Worm (Caenorhabditis elegans) whole organism, midembryonic: ENCODE results near the gene crn-3.

Experiments
- T22C8.4 ChIP-seq: fragments of 200-800 bp; sonication (Bioruptor generic); IDR thresholded peaks from 2 replicates; pipeline ENCODE4 v1.3.6; 2022; ENCODE audit warnings: missing genetic modification characterization, missing compliant biosample characterization
- cog-1 ChIP-seq: sonication (generic microtip); optimal IDR thresholded peaks from 2 replicates; lab custom pipeline; 2016; ENCODE audit warnings: missing genetic modification characterization, missing compliant biosample characterization
- flt-1 ChIP-seq: fragments of 200-800 bp; sonication (Bioruptor generic); IDR thresholded peaks from 2 replicates; pipeline ENCODE4 v1.3.6; 2022; ENCODE audit warnings: missing genetic modification characterization, missing compliant biosample characterization
- klf-2 ChIP-seq: fragments of 200-800 bp; sonication (Bioruptor generic); conservative IDR thresholded peaks from 2 replicates; pipeline ENCODE4 v1.3.6; 2022; ENCODE audit warnings: missing genetic modification reagents, missing genetic modification characterization, missing compliant biosample characterization
- med-1 ChIP-seq: sonication (generic microtip); optimal IDR thresholded peaks from 2 replicates; lab custom pipeline; 2017; ENCODE audit warnings: missing genetic modification characterization, mild to moderate bottlenecking, missing compliant biosample characterization, antibody characterized with exemption, missing genetic modification reagents; ENCODE audit not compliant: insufficient read depth
- ref-1 ChIP-seq: fragments of 200-800 bp; sonication (Bioruptor generic); conservative IDR thresholded peaks from 2 replicates; pipeline ENCODE4 v1.3.6; 2022; ENCODE audit warnings: missing genetic modification reagents, missing genetic modification characterization, missing compliant biosample characterization
- tab-1 ChIP-seq: fragments of 200-800 bp; sonication (Bioruptor generic); IDR thresholded peaks from 2 replicates; pipeline ENCODE4 v1.3.6; 2022; ENCODE audit warnings: missing genetic modification characterization, missing compliant biosample characterization
- ztf-23 ChIP-seq: fragments of 200-800 bp; sonication (Bioruptor generic); IDR thresholded peaks from 2 replicates; pipeline ENCODE4 v1.3.6; 2022; ENCODE audit warnings: missing genetic modification reagents, missing genetic modification characterization, missing compliant biosample characterization
- ztf-29 ChIP-seq: fragments of 200-800 bp; sonication (Bioruptor generic); IDR thresholded peaks from 2 replicates; pipeline ENCODE4 v1.3.6; 2022; ENCODE audit warnings: missing genetic modification reagents, missing genetic modification characterization, missing compliant biosample characterization

Gene crn-3

DNA sequence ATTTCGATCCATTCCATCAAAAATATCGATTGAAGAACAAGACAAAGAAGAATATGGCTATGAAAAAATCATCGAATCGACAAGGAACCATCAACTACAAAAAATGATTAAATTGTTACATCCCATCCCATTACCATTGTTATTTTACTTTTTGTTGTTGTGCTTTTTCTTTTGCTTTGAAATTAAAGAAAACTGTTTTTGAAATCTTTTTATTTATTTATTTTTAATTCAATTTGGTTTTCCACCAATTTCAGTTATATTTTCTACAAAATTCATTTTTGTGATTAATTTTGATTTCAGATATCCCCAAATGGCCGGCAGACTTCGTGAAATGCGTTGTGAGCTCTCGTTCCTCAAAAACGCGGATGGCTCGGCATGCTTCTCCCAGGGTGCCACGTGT, 4.6 kb downstream of the crn-3 start, which contains the start of gene crn-5:
TSS of gene crn-5 (plus strand) at position 301 of the 400 bp plus-strand sequence.
- no peak for TF ChIP-seq klf-2
- no peak for TF ChIP-seq cog-1
- TF ChIP-seq T22C8.4 (GFP tag; lab: Robert Waterston, UW): no peak
- TF ChIP-seq ztf-29 (GFP tag; lab: Robert Waterston, UW): no peak
- no peak for TF ChIP-seq med-1
- no peak for TF ChIP-seq tab-1 (GFP tag; lab: Robert Waterston, UW)

DNA sequence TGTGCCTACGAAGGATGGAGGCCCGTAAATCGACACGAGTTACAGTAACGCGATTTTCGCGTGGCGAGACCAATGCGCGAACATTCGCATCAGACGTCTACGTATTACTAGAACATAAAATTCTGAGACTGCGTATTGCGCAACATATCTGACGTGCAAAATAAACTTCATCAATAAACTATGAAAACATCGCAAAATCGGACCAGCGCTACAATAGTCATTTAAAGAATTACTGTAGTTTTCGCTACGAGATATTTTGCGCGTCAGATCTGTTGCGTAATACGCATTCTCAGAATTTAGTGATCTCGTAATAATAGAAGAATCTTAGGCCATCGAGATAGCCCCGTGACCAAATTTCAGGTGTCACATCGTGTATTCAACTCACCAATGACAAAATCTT, 6.5 kb downstream of the crn-3 start:
- TF ChIP-seq tab-1 (GFP tag; lab: Robert Waterston, UW): no peak
- TF ChIP-seq klf-2: no peak
- TF ChIP-seq cog-1: no peak
- TF ChIP-seq ztf-23: no peak
- TF ChIP-seq flt-1 (GFP tag; lab: Robert Waterston, UW): no peak
- TF ChIP-seq ref-1: no peak
- TF ChIP-seq med-1: no peak
- no peak for TF ChIP-seq T22C8.4 (GFP tag; lab: Robert Waterston, UW)
- TF ChIP-seq ztf-29 (GFP tag; lab: Robert Waterston, UW): no peak

DNA sequence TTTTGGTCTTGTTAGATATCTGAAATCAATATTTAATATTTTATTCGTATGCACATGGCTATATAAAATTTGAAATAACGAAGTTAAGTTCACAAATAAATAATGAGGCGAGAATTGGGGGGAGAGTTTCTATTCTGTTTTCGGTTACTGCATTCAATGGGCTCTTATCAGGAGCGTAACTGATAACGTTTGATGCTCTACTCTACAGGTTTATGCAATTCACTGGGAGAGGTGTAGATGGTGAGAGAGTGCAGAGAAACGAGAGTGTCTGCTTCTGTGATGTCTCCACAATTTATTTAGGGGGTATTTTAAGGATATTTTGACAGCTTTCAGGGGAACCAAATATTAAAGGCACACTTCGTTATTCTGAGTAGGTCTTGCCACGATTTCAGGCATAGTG, 6.9 kb downstream of the crn-3 start, which contains the start of gene C14A4.6:
TSS of gene C14A4.6 (minus strand) at position 19 of the 400 bp plus-strand sequence.
- TF ChIP-seq T22C8.4 (GFP tag; lab: Robert Waterston, UW) (no peak), ztf-29 (GFP tag; lab: Robert Waterston, UW) (no peak), tab-1 (GFP tag; lab: Robert Waterston, UW) (no peak), flt-1 (GFP tag; lab: Robert Waterston, UW) (no peak)

DNA sequence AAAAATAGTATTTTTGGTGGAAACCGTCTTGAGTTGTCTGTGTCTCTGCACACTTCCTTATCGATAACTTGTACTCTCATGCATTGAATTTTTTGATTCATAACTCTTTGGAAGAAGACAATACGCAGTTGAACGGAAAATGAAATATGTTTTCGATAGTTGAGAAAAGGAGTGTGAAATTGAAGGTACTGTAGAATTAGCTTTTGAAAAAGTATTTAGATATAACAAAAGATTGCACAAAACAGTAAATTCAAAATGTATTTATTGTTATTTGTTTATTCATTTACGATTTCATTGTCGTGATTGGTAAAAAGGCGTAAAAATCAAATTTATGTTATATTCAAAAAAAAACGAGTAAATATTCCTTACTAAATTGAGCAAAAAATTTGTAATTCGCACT, 8.6 kb downstream of the crn-3 start, which contains the start of gene C14A4.7:
TSS of gene C14A4.7 (minus strand) at position 101 of the 400 bp plus-strand sequence.
- no peak for TF ChIP-seq ref-1
- no peak for TF ChIP-seq cog-1
- no peak for TF ChIP-seq med-1
- TF ChIP-seq ztf-23: no peak
- TF ChIP-seq klf-2: no peak
- TF ChIP-seq tab-1 (GFP tag; lab: Robert Waterston, UW): no peak
- no peak for TF ChIP-seq ztf-29 (GFP tag; lab: Robert Waterston, UW)

DNA sequence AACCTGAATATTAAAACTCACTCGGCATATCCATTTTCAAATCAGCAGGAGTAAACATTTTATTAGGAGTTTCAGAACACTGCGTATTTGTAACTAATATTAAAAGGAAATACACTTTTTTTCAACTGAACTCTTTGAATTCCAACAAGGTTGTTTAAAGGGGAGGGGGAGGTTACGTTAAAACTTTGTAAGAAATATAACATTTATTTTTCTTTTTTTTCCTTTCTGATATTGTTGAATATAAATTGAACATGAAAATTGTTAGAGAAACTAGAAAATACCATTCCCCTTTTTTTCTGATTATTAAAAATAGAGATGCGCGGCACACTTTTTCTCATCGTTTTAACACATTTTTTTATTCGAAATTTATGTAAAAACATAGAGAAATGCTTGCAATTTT, 10.2 kb downstream of the crn-3 start, which contains the start of gene C14A4.8:
TSS of gene C14A4.8 (minus strand) at position 101 of the 400 bp plus-strand sequence.
- TF ChIP-seq cog-1: no peak

DNA sequence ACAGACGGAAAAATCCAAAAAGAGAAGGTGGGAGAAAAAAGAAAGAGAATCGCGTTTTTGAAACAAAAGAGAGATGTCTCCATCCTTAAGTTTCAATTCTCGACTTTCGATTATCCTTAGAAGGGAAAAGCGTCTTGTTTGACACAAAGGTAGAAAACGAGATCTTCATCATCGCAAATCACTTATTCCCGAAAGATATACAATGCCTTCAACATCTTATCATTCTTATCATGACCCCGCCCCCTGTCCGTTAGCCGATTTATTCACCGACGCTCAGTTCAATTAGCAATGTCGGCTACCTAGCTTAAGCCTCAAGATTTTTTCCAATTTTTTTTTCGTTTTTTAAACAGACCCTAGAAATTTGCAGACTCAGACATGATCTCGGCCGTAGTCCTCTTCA, 11.1 kb downstream of the crn-3 start, which contains the start of gene C14A4.9:
TSS of gene C14A4.9 (plus strand) at position 368 of the 400 bp plus-strand sequence.
- TF ChIP-seq flt-1 (GFP tag; lab: Robert Waterston, UW) (no peak), T22C8.4 (GFP tag; lab: Robert Waterston, UW) (no peak), tab-1 (GFP tag; lab: Robert Waterston, UW) (no peak), ztf-29 (GFP tag; lab: Robert Waterston, UW) (no peak), cog-1 (no peak), ztf-23 (no peak), klf-2 (no peak), ref-1 (no peak), med-1 (no peak)

DNA sequence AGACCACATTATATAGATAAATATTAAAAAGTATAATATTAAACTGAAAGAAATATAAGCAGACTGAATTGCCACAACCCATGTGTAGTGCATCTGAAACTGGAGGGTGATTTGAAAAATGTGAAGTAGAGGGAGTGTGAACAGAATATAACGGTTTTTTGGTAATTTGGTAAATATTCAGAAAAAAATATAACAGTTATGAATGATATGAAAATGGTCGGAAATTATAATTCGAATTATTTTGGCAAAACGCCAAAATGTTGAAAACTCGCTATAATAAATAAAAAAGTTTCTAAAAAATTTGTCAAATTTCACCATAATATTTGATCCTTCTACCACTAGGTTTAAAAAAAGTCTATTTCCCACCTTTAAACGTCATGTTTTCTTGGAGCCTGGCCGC, 14.3 kb downstream of the crn-3 start, which contains the start of gene srv-2:
TSS of gene srv-2 (minus strand) at position 101 of the 400 bp plus-strand sequence.
- no peak for TF ChIP-seq ztf-23
- no peak for TF ChIP-seq med-1
- TF ChIP-seq flt-1 (GFP tag; lab: Robert Waterston, UW): no peak
- TF ChIP-seq klf-2: no peak

DNA sequence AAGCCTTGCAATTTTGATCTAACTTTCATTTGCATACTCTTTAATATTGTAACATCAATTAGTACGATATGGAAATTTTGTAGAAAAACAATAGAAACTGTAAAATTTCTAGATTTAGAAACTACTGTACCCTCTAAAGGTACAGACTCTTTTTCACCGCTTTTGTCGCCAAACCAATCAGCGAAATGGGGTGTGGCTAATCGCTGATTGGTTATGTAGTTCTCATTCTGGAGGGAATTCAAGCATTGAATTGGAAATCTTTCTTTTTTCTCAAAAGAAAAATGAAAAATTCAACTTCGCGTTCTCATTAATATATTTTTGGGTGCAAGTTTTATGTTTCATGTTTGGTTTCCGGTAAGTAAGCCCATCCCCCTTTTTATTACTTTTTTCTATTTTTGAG, 15.7 kb downstream of the crn-3 start:
- TF ChIP-seq flt-1 (GFP tag; lab: Robert Waterston, UW) (no peak), ztf-29 (GFP tag; lab: Robert Waterston, UW) (no peak), tab-1 (GFP tag; lab: Robert Waterston, UW) (no peak), cog-1 (no peak), klf-2 (no peak), ref-1 (no peak), med-1 (no peak), T22C8.4 (GFP tag; lab: Robert Waterston, UW) (no peak), ztf-23 (no peak)

DNA sequence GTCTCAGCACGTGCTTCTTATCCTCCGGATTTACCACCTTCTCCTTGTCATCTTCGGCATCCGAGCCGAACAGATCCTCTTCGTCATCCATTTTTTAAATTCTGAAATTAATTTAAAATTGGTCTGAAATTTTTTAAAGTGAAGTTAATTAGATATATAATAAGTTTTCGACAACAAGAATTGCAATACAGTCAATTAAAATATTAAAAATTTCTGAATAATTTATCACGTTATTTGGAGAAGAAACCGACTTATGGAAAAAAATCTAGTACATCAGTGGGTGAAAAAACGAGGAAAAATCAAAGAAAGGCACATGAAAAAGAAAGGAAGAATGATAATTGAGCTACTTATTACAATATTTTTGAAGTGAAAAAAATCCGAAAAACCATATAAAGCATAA, 17.7 kb downstream of the crn-3 start, which contains the start of gene taf-13:
TSS of gene taf-13 (minus strand) at position 101 of the 400 bp plus-strand sequence.
- no peak for TF ChIP-seq flt-1 (GFP tag; lab: Robert Waterston, UW)
- TF ChIP-seq ref-1: no peak
- TF ChIP-seq med-1: no peak
- no peak for TF ChIP-seq ztf-23
- no peak for TF ChIP-seq ztf-29 (GFP tag; lab: Robert Waterston, UW)
- no peak for TF ChIP-seq T22C8.4 (GFP tag; lab: Robert Waterston, UW)
- TF ChIP-seq cog-1: no peak
- TF ChIP-seq tab-1 (GFP tag; lab: Robert Waterston, UW): no peak
- TF ChIP-seq klf-2: no peak

DNA sequence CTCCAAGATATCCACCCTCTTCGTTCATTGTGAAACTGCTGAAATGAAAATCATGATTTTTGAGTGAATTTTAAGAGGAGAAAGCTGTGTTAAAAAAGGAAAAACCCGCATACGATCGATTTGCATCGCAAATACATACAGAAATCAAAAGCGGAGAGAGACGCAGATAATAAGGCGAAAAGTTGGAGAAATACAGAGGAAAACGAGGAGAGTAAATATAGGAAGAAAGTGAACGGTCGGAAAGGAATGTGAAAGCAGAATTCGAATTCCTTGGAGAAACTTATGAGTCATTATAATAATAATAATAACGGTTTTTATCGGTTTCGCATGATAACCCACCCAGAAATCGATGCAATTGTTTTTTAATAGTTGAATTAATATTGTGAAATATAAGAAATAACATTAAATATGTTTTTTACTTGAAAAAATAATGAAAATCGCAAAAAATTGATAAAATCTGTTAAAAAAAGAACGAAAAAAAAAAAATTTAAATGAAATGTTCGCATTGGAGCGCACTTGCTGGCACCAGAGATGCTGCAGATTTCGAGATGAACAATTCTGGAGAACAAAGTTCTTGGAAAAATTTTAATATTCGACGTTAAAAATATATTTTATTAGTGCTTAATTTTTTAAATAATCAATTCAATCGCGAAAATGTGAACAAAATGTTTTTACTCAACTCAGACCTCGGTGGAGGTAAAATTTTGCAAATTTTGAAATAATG, 19.6 kb downstream of the crn-3 start, which contains the start of gene ccm-3:
TSS of gene ccm-3 (minus strand) at position 38 of the 724 bp plus-strand sequence.
- TF ChIP-seq ref-1 (no peak), flt-1 (GFP tag; lab: Robert Waterston, UW) (no peak), tab-1 (GFP tag; lab: Robert Waterston, UW) (no peak)

DNA sequence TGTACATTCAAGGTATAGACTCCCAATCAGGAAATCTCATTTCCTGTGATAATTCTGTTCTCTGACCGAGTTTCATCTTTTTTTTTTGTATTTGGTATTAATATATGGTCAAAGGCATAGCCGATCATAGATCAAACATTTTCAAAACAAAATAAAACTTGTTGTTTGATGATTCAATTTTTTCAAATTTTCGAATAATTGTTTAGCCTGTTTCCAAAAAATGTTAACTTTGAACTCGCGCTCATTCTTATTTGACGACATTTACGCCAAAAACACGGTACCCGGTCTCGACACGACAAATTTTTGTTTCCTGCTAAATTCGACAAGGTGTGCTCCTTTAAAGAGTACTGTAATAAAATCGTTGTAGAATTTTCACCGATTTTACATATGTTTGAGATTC, 21.0 kb downstream of the crn-3 start:
- TF ChIP-seq T22C8.4 (GFP tag; lab: Robert Waterston, UW) (no peak), cog-1 (no peak), med-1 (no peak), tab-1 (GFP tag; lab: Robert Waterston, UW) (no peak), ref-1 (no peak), ztf-23 (no peak), klf-2 (no peak), flt-1 (GFP tag; lab: Robert Waterston, UW) (no peak), ztf-29 (GFP tag; lab: Robert Waterston, UW) (no peak)
